Worm (Caenorhabditis elegans) whole organism, L1 larva: ENCODE data around the gene abhd-14.

Source experiments
- ama-1 ChIP-seq: fragments of 150-350 bp; optimal IDR thresholded peaks from 2 replicates; lab custom pipeline; 2014
- snpc-4 ChIP-seq: fragments of 150-350 bp; optimal IDR thresholded peaks from 2 replicates; lab custom pipeline; 2014; ENCODE audit warnings: missing biosample characterization, missing genetic modification characterization

DNA sequence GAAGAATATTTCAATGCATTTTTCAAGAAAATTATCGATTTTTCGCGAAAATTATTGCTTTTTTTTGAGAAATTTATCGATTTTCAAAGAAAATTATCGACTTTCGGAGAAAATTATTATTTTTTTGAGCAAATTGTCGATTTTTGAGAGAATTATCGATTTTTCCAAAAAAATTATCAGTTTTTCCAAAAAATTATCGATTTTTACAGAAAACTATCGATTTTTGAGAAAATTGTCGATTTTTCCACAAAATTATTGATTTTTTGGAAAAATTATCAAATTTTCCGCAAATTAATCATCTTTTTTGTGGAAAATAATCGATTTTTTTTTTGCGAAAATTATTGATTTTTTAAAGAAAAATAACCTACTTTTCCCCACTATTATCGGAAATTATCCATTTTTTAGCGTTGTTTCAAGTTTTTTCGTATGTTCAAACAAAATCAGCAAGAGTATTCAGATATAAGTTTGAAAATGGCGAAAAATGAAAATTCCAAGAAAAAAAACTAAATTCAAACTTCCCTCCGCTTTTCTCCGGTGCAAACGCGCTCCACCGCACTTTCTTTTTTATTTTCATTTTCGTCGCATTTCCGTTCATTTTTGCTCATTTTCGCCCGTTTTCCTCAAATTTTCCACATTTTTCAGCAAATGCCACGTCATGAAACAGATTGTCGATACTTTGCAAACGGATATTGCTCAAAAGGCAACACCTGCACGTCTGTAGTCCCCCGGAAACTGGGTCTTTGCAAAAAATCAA is 38.0 kb downstream of the abhd-14 start, which contains the start of gene lep-2:
- TF ChIP-seq snpc-4 (tag; lab: Kevin White, UChicago) (no peak), ama-1 (lab: Kevin White, UChicago) (no peak)
